Worm (Caenorhabditis elegans) whole organism, L4 larva: ENCODE measurements around the gene Y22D7AL.4.
A peak's percentile ranks its signal among the peaks of the same experiment; 100 is the strongest.

ENCODE experiments used
- F26F4.8 ChIP-seq: fragments of 200-800 bp; sonication (Bioruptor generic); conservative IDR thresholded peaks from 2 replicates; pipeline ENCODE4 v1.3.6; 2022; ENCODE audit warnings: missing genetic modification characterization, missing compliant biosample characterization
- Y105C5A.15 ChIP-seq: fragments of 200-800 bp; sonication (Bioruptor generic); IDR thresholded peaks from 2 replicates; pipeline ENCODE4 v1.3.6; 2022; ENCODE audit warnings: missing genetic modification characterization, missing compliant biosample characterization
- Y48G9A.11 ChIP-seq: fragments of 200-800 bp; sonication (Bioruptor generic); IDR thresholded peaks from 2 replicates; pipeline ENCODE4 v1.3.6; 2022; ENCODE audit warnings: missing genetic modification reagents, missing genetic modification characterization, missing compliant biosample characterization
- Y5F2A.4 ChIP-seq: fragments of 200-800 bp; sonication (Bioruptor generic); optimal IDR thresholded peaks from 2 replicates; lab custom pipeline; 2018; ENCODE audit warnings: mild to moderate bottlenecking, missing genetic modification characterization, missing compliant biosample characterization
- ama-1 ChIP-seq: fragments of 150-350 bp; optimal IDR thresholded peaks from 2 replicates; lab custom pipeline; 2014; ENCODE audit warnings: inconsistent platforms, mixed read lengths
- arid-1 ChIP-seq: fragments of 200-800 bp; sonication (Bioruptor generic); conservative IDR thresholded peaks from 2 replicates; pipeline ENCODE4 v1.3.6; 2022; ENCODE audit warnings: missing genetic modification reagents, missing genetic modification characterization, missing compliant biosample characterization
- ceh-32 ChIP-seq: sonication (generic microtip); optimal IDR thresholded peaks from 2 replicates; lab custom pipeline; 2016; ENCODE audit warnings: mild to moderate bottlenecking, missing genetic modification characterization, missing compliant biosample characterization; ENCODE audit not compliant: poor library complexity
- ceh-44 ChIP-seq: fragments of 200-800 bp; sonication (Bioruptor generic); IDR thresholded peaks from 2 replicates; pipeline ENCODE4 v1.3.6; 2022; ENCODE audit warnings: missing genetic modification reagents, missing genetic modification characterization, missing compliant biosample characterization
- ceh-82 ChIP-seq: sonication (generic microtip); optimal IDR thresholded peaks from 2 replicates; lab custom pipeline; 2017; ENCODE audit warnings: missing biosample characterization, missing genetic modification characterization
- ctbp-1 ChIP-seq: fragments of 200-800 bp; sonication (Bioruptor generic); IDR thresholded peaks from 2 replicates; pipeline ENCODE4 v1.3.6; 2022; ENCODE audit warnings: missing genetic modification reagents, missing genetic modification characterization, missing compliant biosample characterization
- daf-16 ChIP-seq, 3 experiments: sonication (generic microtip); optimal IDR thresholded peaks; 2 replicates each; lab custom pipeline; 2016 to 2017; ENCODE audit warnings: missing genetic modification characterization in 3 of 3, missing genetic modification reagents in 3 of 3, mild to moderate bottlenecking in 2 of 3, missing compliant biosample characterization in 2 of 3, missing biosample characterization in 1 of 3, moderate library complexity in 1 of 3
- daf-19 ChIP-seq: fragments of 200-800 bp; sonication (Bioruptor generic); conservative IDR thresholded peaks from 2 replicates; pipeline ENCODE4 v1.3.6; 2022; ENCODE audit warnings: missing genetic modification characterization, missing compliant biosample characterization
- daf-8 ChIP-seq: fragments of 200-800 bp; sonication (Bioruptor generic); IDR thresholded peaks from 2 replicates; pipeline ENCODE4 v1.3.6; 2022; ENCODE audit warnings: missing genetic modification characterization, missing compliant biosample characterization
- dmd-8 ChIP-seq: fragments of 200-800 bp; sonication (Bioruptor generic); IDR thresholded peaks from 2 replicates; pipeline ENCODE4 v1.3.6; 2022; ENCODE audit warnings: missing genetic modification characterization, missing compliant biosample characterization
- dve-1 ChIP-seq: sonication (generic microtip); optimal IDR thresholded peaks from 2 replicates; lab custom pipeline; 2017; ENCODE audit warnings: antibody characterized with exemption, mild to moderate bottlenecking, missing genetic modification characterization, missing compliant biosample characterization; ENCODE audit not compliant: insufficient read depth
- egl-27 ChIP-seq: sonication (generic microtip); optimal IDR thresholded peaks from 3 replicates; lab custom pipeline; 2017; ENCODE audit warnings: missing biosample characterization, missing genetic modification reagents, missing genetic modification characterization
- fkh-10 ChIP-seq: fragments of 150-350 bp; optimal IDR thresholded peaks from 2 replicates; lab custom pipeline; 2014; ENCODE audit warnings: missing biosample characterization, missing genetic modification reagents, missing genetic modification characterization
- gei-8 ChIP-seq: fragments of 200-800 bp; sonication (Bioruptor generic); optimal IDR thresholded peaks from 2 replicates; lab custom pipeline; 2018; ENCODE audit warnings: mild to moderate bottlenecking, missing genetic modification characterization, missing compliant biosample characterization
- lim-7 ChIP-seq: fragments of 200-800 bp; sonication (Bioruptor generic); IDR thresholded peaks from 2 replicates; pipeline ENCODE4 v1.3.6; 2022; ENCODE audit warnings: missing genetic modification characterization, missing compliant biosample characterization
- lin-1 ChIP-seq: fragments of 200-800 bp; sonication (Bioruptor generic); IDR thresholded peaks from 2 replicates; pipeline ENCODE4 v1.3.6; 2022; ENCODE audit warnings: missing genetic modification reagents, missing genetic modification characterization, missing compliant biosample characterization
- lin-13 ChIP-seq: fragments of 150-350 bp; optimal IDR thresholded peaks from 2 replicates; lab custom pipeline; 2014; ENCODE audit warnings: missing biosample characterization, missing genetic modification reagents, missing genetic modification characterization
- lin-29 ChIP-seq: fragments of 200-800 bp; sonication (Bioruptor generic); IDR thresholded peaks from 2 replicates; pipeline ENCODE4 v1.3.6; 2022; ENCODE audit warnings: missing genetic modification reagents, missing genetic modification characterization, missing compliant biosample characterization
- lin-39 ChIP-seq: fragments of 150-350 bp; optimal IDR thresholded peaks from 2 replicates; lab custom pipeline; 2014; ENCODE audit warnings: missing biosample characterization, missing genetic modification reagents, missing genetic modification characterization
- madf-9 ChIP-seq: fragments of 200-800 bp; sonication (Bioruptor generic); conservative IDR thresholded peaks from 2 replicates; pipeline ENCODE4 v1.3.6; 2022; ENCODE audit warnings: missing genetic modification reagents, missing genetic modification characterization, missing compliant biosample characterization
- mep-1 ChIP-seq: fragments of 150-350 bp; sonication (generic microtip); optimal IDR thresholded peaks from 3 replicates; lab custom pipeline; 2014; ENCODE audit warnings: missing biosample characterization, missing genetic modification characterization
- mes-2 ChIP-seq: sonication (generic microtip); optimal IDR thresholded peaks from 2 replicates; lab custom pipeline; 2016; ENCODE audit warnings: missing genotype, mild to moderate bottlenecking, missing genetic modification characterization, missing compliant biosample characterization; ENCODE audit not compliant: poor library complexity, severe bottlenecking
- mxl-3 ChIP-seq: fragments of 200-800 bp; sonication (Bioruptor generic); optimal IDR thresholded peaks from 2 replicates; lab custom pipeline; 2018; ENCODE audit warnings: mild to moderate bottlenecking, missing genetic modification characterization, missing compliant biosample characterization
- nhr-11 ChIP-seq: fragments of 150-350 bp; optimal IDR thresholded peaks from 2 replicates; lab custom pipeline; 2014; ENCODE audit warnings: missing biosample characterization, missing genetic modification characterization
- nhr-111 ChIP-seq: fragments of 200-800 bp; sonication (Bioruptor generic); optimal IDR thresholded peaks from 2 replicates; lab custom pipeline; 2018; ENCODE audit warnings: mild to moderate bottlenecking, missing genetic modification characterization, missing compliant biosample characterization
- nhr-48 ChIP-seq: sonication (generic microtip); optimal IDR thresholded peaks from 2 replicates; lab custom pipeline; 2016; ENCODE audit warnings: mild to moderate bottlenecking, missing genetic modification characterization, missing compliant biosample characterization
- nhr-76 ChIP-seq: fragments of 150-350 bp; optimal IDR thresholded peaks from 2 replicates; lab custom pipeline; 2014; ENCODE audit warnings: missing biosample characterization, missing genetic modification characterization
- php-3 ChIP-seq: fragments of 200-800 bp; sonication (Bioruptor generic); IDR thresholded peaks from 2 replicates; pipeline ENCODE4 v1.3.6; 2022; ENCODE audit warnings: missing genetic modification reagents, missing genetic modification characterization, missing compliant biosample characterization
- pqm-1 ChIP-seq: sonication (generic microtip); optimal IDR thresholded peaks from 2 replicates; lab custom pipeline; 2017; ENCODE audit warnings: missing biosample characterization, missing genetic modification characterization
- rbr-2 ChIP-seq: sonication (generic microtip); optimal IDR thresholded peaks from 2 replicates; lab custom pipeline; 2016; ENCODE audit warnings: missing genotype, missing genetic modification characterization, missing compliant biosample characterization
- set-16 ChIP-seq: fragments of 200-800 bp; sonication (Bioruptor generic); IDR thresholded peaks from 2 replicates; pipeline ENCODE4 v1.3.6; 2022; ENCODE audit warnings: missing genetic modification reagents, missing genetic modification characterization, missing compliant biosample characterization
- spr-1 ChIP-seq: sonication (generic microtip); optimal IDR thresholded peaks from 2 replicates; lab custom pipeline; 2016; ENCODE audit warnings: mild to moderate bottlenecking, missing genetic modification characterization, missing compliant biosample characterization
- spr-3 ChIP-seq: fragments of 200-800 bp; sonication (Bioruptor generic); optimal IDR thresholded peaks from 2 replicates; lab custom pipeline; 2018; ENCODE audit warnings: mild to moderate bottlenecking, missing genetic modification characterization, missing compliant biosample characterization
- tra-1 ChIP-seq: fragments of 200-800 bp; sonication (Bioruptor generic); IDR thresholded peaks from 2 replicates; pipeline ENCODE4 v1.3.6; 2022; ENCODE audit warnings: missing genetic modification reagents, missing genetic modification characterization, missing compliant biosample characterization
- unc-130 ChIP-seq: sonication (generic microtip); optimal IDR thresholded peaks from 2 replicates; lab custom pipeline; 2016; ENCODE audit warnings: missing genetic modification reagents, missing genetic modification characterization, missing compliant biosample characterization
- unc-62 ChIP-seq, 3 experiments: fragments of 150-350 bp in 1 of 3; sonication (generic microtip); optimal IDR thresholded peaks in 2 of 3; peaks in 1 of 3; 1 replicate in 1 of 3; 2 replicates in 2 of 3; lab custom pipeline; 2014 to 2017; ENCODE audit warnings: missing biosample characterization in 3 of 3, missing genetic modification characterization in 3 of 3, missing genetic modification reagents in 3 of 3, missing genotype in 1 of 3
- zag-1 ChIP-seq: fragments of 150-350 bp; optimal IDR thresholded peaks from 2 replicates; lab custom pipeline; 2014; ENCODE audit warnings: missing biosample characterization, missing genetic modification characterization
- zfp-2 ChIP-seq: sonication (generic microtip); optimal IDR thresholded peaks from 2 replicates; lab custom pipeline; 2016; ENCODE audit warnings: mild to moderate bottlenecking, missing genetic modification characterization, missing compliant biosample characterization
- zfp-3 ChIP-seq: fragments of 200-800 bp; sonication (Bioruptor generic); conservative IDR thresholded peaks from 2 replicates; pipeline ENCODE4 v1.3.6; 2022; ENCODE audit warnings: missing genetic modification reagents, missing genetic modification characterization, missing compliant biosample characterization
- ztf-11 ChIP-seq: fragments of 150-350 bp; optimal IDR thresholded peaks from 2 replicates; lab custom pipeline; 2014; ENCODE audit warnings: missing biosample characterization, missing genetic modification characterization
- ztf-7 ChIP-seq: fragments of 150-350 bp; optimal IDR thresholded peaks from 2 replicates; lab custom pipeline; 2014; ENCODE audit warnings: missing biosample characterization, missing genetic modification characterization

Y22D7AL.4 gene

DNA sequence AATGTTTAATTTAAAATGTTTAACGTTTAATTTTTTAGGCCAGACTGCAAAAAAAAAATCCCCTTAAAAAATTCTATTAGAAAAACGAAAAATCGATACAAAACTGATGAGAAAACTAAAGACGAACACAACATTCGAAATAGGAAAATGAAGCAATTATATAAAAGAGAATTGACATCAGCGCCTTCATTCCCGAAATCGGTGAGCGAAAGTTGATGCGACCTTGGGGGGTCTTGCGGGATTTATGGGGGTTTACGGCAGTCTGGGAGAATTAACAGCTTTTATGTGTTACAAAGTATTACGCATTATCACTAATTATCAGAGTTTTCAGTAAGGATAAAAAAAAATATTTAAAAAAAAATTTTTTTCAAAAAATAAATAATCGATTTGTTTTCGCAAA, 12.0 kb upstream of the Y22D7AL.4 start:
- TF ChIP-seq lin-1 (GFP tag; lab: Robert Waterston, UW) (no peak), mep-1 (no peak), ama-1 (lab: Kevin White, UChicago) (no peak), pqm-1 (no peak), nhr-48 (tag; lab: Kevin White, UChicago) (no peak), arid-1 (GFP tag; lab: Robert Waterston, UW) (no peak), ceh-82 (tag; lab: Kevin White, UChicago) (no peak), F26F4.8 (GFP tag; lab: Robert Waterston, UW) (no peak), zfp-2 (no peak), daf-8 (GFP tag; lab: Robert Waterston, UW) (no peak), lim-7 (no peak), dmd-8 (no peak), lin-39 (tag; lab: Kevin White, UChicago) (no peak), ztf-11 (tag; lab: Kevin White, UChicago) (no peak), mxl-3 (GFP tag; lab: Kevin White, UChicago) (no peak), nhr-76 (tag; lab: Kevin White, UChicago) (no peak), egl-27 (tag; lab: Kevin White, UChicago) (no peak), zfp-3 (GFP tag; lab: Robert Waterston, UW) (no peak), unc-130 (GFP tag; lab: Kevin White, UChicago) (no peak)
- TF ChIP-seq, all 104 proteins: peak for 0

DNA sequence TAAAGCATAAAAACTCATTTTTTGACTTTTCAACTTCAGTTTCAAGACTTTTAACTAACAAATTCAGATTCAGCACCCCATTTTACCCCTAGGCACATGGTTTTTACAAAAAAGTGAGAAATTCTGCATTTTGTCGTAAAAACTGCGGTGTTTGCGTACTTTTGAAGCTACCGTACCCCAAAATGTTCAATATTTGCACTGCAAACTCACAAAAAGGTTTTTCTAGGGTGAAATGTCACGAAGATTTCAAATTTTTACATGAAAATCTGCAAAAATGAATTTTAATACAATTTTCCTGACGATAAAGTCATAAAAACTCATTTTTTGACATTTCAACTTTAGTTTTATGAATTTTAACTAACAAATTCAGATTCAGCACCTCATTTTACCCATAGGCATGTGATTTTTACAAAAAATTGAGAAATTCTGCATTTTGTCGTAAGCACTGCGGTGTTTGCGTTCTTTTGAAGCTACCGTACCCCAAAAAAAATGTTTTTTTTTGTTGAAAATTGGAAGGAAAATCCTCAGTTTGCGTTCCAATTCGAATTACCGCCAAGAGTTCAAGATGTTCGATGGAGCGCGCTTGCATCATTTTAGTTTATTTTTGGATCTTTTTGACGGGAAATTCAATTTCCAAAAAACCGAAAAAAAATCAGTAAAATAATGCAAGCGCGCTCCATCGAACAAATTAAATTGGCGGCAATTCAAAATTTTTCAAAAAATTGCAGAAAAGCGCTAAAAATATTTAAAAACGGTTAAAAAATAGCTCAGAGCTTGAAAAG, 10.0 kb upstream of the Y22D7AL.4 start:
- no peak for TF ChIP-seq fkh-10 (GFP tag; lab: Kevin White, UChicago)
- TF ChIP-seq dve-1 (tag; lab: Kevin White, UChicago), result peak; percentile 18
- 0 out of 2 replicates have a peak, but pooled peaks have one; percentile 66 for TF ChIP-seq ctbp-1 (GFP tag; lab: Robert Waterston, UW)
- TF ChIP-seq Y5F2A.4 (GFP tag; lab: Kevin White, UChicago), result peak; percentile 53
- no peak for TF ChIP-seq lin-29 (GFP tag; lab: Robert Waterston, UW)
- TF ChIP-seq zag-1, result no peak
- no peak for TF ChIP-seq nhr-11 (tag; lab: Kevin White, UChicago)
- no peak for TF ChIP-seq mxl-3 (GFP tag; lab: Kevin White, UChicago)
- no peak for TF ChIP-seq unc-62 (GFP tag; optimal IDR thresholded peaks at IDR 0.05 in 1 of 2; lab: Kevin White, UChicago)
- no peak for TF ChIP-seq unc-62 (tag; optimal IDR thresholded peaks at IDR 0.05; lab: Kevin White, UChicago)
- TF ChIP-seq madf-9 (GFP tag; lab: Robert Waterston, UW), result 0 out of 2 replicates have a peak, but pooled peaks have one; percentile 3
- peak; percentile 61 for TF ChIP-seq gei-8 (GFP tag; lab: Kevin White, UChicago)
- TF ChIP-seq ceh-82 (tag; lab: Kevin White, UChicago), result no peak
- TF ChIP-seq Y105C5A.15 (GFP tag; lab: Robert Waterston, UW), result peak; percentile 69; the same call in 1 of the 2 replicates
- TF ChIP-seq daf-8 (GFP tag; lab: Robert Waterston, UW), result 0 out of 2 replicates have a peak, but pooled peaks have one; percentile 19
- no peak for TF ChIP-seq rbr-2 (tag; lab: Kevin White, UChicago)
- TF ChIP-seq ceh-32, result no peak
- TF ChIP-seq mes-2, result peak; percentile 54
- TF ChIP-seq tra-1 (GFP tag; lab: Robert Waterston, UW), result no peak
- TF ChIP-seq pqm-1, result no peak
- 0 out of 2 replicates have a peak, but pooled peaks have one; percentile 71 for TF ChIP-seq Y48G9A.11 (GFP tag; lab: Robert Waterston, UW)
- TF ChIP-seq daf-19 (GFP tag; lab: Robert Waterston, UW), result no peak
- TF ChIP-seq ztf-7 (tag; lab: Kevin White, UChicago), result no peak
- no peak for TF ChIP-seq lin-39 (tag; lab: Kevin White, UChicago)
- peak; percentile 59 for TF ChIP-seq mep-1
- peak; percentile 2 to 49 for TF ChIP-seq daf-16 (GFP tag; optimal IDR thresholded peaks at IDR 0.05; lab: Kevin White, UChicago)
- TF ChIP-seq daf-16 (tag; optimal IDR thresholded peaks at IDR 0.05; lab: Kevin White, UChicago), result peak; percentile 14
- no peak for TF ChIP-seq nhr-111 (GFP tag; lab: Kevin White, UChicago)
- no peak for TF ChIP-seq set-16 (GFP tag; lab: Robert Waterston, UW)
- peak; percentile 57; the same call in 1 of the 2 replicates for TF ChIP-seq php-3 (GFP tag; lab: Robert Waterston, UW)
- no peak for TF ChIP-seq zfp-3 (GFP tag; lab: Robert Waterston, UW)
- no peak for TF ChIP-seq spr-3
- peak; percentile 75 for TF ChIP-seq arid-1 (GFP tag; lab: Robert Waterston, UW)
- TF ChIP-seq spr-1 (tag; lab: Kevin White, UChicago), result peak; percentile 0
- peak; percentile 37 for TF ChIP-seq unc-130 (GFP tag; lab: Kevin White, UChicago)
- TF ChIP-seq ceh-44, result no peak
- TF ChIP-seq lin-13 (GFP tag; lab: Kevin White, UChicago), result peak; percentile 68
- TF ChIP-seq egl-27 (tag; lab: Kevin White, UChicago), result no peak
